Worm (Caenorhabditis elegans): ENCODE data around the gene sqst-2.
A peak's percentile ranks its signal among the peaks of the same experiment; 100 is the strongest.

The sqst-2 gene

ce11 chrIV:7324913-7325312, 3.9 kb downstream of the sqst-2 start:
- no peak for TF ChIP-seq lin-13 (GFP tag; optimal IDR thresholded peaks at IDR 0.05)
- TF ChIP-seq C16A3.4 (tag; optimal IDR thresholded peaks at IDR 0.05): no peak
- no peak for TF ChIP-seq unc-130 (tag; optimal IDR thresholded peaks at IDR 0.05)
- TF ChIP-seq lir-3 (tag; optimal IDR thresholded peaks at IDR 0.05; ENCODE audit: poor library complexity): no peak
- TF ChIP-seq nhr-20 (tag; optimal IDR thresholded peaks at IDR 0.05): no peak
- TF ChIP-seq lin-14 (GFP tag; optimal IDR thresholded peaks at IDR 0.05): no peak
- no peak for TF ChIP-seq fkh-4 (tag; optimal IDR thresholded peaks at IDR 0.05; ENCODE audit: borderline replicate concordance)
- TF ChIP-seq vab-15 (tag; optimal IDR thresholded peaks at IDR 0.05): no peak
- TF ChIP-seq nhr-76 (tag; optimal IDR thresholded peaks at IDR 0.05): no peak
- no peak for TF ChIP-seq ets-5 (GFP tag; IDR thresholded peaks at IDR 0.05)
- TF ChIP-seq unc-62 (GFP tag; optimal IDR thresholded peaks at IDR 0.05): no peak
- no peak for TF ChIP-seq nhr-90 (tag; optimal IDR thresholded peaks at IDR 0.05; ENCODE audit: poor library complexity)

DNA sequence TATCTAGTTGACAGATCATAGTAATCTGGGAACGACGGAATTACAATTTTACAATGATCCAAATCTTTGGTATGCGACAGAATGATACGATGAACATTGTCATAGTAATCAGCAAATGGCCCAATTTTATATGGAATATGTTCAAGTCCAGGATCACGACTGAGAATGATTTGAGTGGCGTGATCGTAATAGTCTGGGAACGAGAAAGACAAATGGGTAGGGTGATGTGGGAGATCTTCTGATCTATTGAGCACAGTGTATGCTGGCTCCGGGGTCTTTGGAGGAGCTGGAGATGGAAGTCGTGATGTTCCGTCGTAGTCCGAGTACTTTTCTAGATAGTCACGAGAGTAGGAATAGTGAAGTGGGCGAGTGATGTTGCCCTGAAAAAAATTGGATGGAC, 4.9 kb downstream of the sqst-2 start:
- TF ChIP-seq lin-39 (tag; optimal IDR thresholded peaks at IDR 0.05): no peak
- no peak for TF ChIP-seq efl-1 (optimal IDR thresholded peaks at IDR 0.05)
- peak in 1 of 2 experiments; percentile 54 for TF ChIP-seq efl-1 (GFP tag; optimal IDR thresholded peaks at IDR 0.05 in 1 of 2)

ce11 chrIV:7320688-7321087, 8.1 kb downstream of the sqst-2 start:
- TF ChIP-seq lin-39 (tag; optimal IDR thresholded peaks at IDR 0.05): no peak
- no peak for TF ChIP-seq ceh-63 (GFP tag; optimal IDR thresholded peaks at IDR 0.05)
- no peak for TF ChIP-seq efl-1 (optimal IDR thresholded peaks at IDR 0.05)
- peak in 1 of 2 experiments; percentile 22 for TF ChIP-seq efl-1 (GFP tag; optimal IDR thresholded peaks at IDR 0.05 in 1 of 2)
- no peak for TF ChIP-seq mdl-1 (tag; optimal IDR thresholded peaks at IDR 0.05)
- TF ChIP-seq unc-62 (GFP tag; optimal IDR thresholded peaks at IDR 0.05): no peak
- no peak for TF ChIP-seq hlh-17 (GFP tag; optimal IDR thresholded peaks at IDR 0.05; ENCODE audit: borderline replicate concordance)
- TF ChIP-seq ces-1 (GFP tag; optimal IDR thresholded peaks at IDR 0.05): no peak
- no peak for TF ChIP-seq nhr-237 (tag; optimal IDR thresholded peaks at IDR 0.05)

ce11 chrIV:7319931-7320435, 8.8 kb downstream of the sqst-2 start:
- TF ChIP-seq rnt-1 (tag; optimal IDR thresholded peaks at IDR 0.05): peak; percentile 67
- TF ChIP-seq sup-37 (GFP tag; optimal IDR thresholded peaks at IDR 0.05): peak; percentile 68
- TF ChIP-seq nhr-77 (tag; optimal IDR thresholded peaks at IDR 0.05): peak; percentile 72
- TF ChIP-seq xbp-1 (tag; optimal IDR thresholded peaks at IDR 0.05): peak; percentile 74
- peak in 1 of 2 experiments; percentile 91 for TF ChIP-seq mdl-1 (tag; optimal IDR thresholded peaks at IDR 0.05)
- no peak for TF ChIP-seq C04F5.9 (tag; optimal IDR thresholded peaks at IDR 0.05)
- TF ChIP-seq ceh-8 (GFP tag; optimal IDR thresholded peaks at IDR 0.05): peak; percentile 50
- no peak for TF ChIP-seq nhr-84 (tag; optimal IDR thresholded peaks at IDR 0.05)
- TF ChIP-seq dsc-1 (tag; optimal IDR thresholded peaks at IDR 0.05): peak; percentile 88
- peak; percentile 95 for TF ChIP-seq nhr-71 (tag; optimal IDR thresholded peaks at IDR 0.05)
- peak; percentile 29 for TF ChIP-seq lin-13 (GFP tag; optimal IDR thresholded peaks at IDR 0.05)
- peak; percentile 90 for TF ChIP-seq nhr-85 (tag)
- peak; percentile 26 for TF ChIP-seq lir-3 (tag; optimal IDR thresholded peaks at IDR 0.05; ENCODE audit: poor library complexity)
- peak; percentile 88 for TF ChIP-seq fkh-8 (tag; optimal IDR thresholded peaks at IDR 0.05)
- TF ChIP-seq lin-14 (GFP tag; optimal IDR thresholded peaks at IDR 0.05): peak; percentile 100
- no peak for TF ChIP-seq alr-1 (tag; optimal IDR thresholded peaks at IDR 0.05; ENCODE audit: borderline replicate concordance)
- TF ChIP-seq blmp-1 (tag; optimal IDR thresholded peaks at IDR 0.05): peak; percentile 82
- peak; percentile 16 for TF ChIP-seq mef-2 (tag; optimal IDR thresholded peaks at IDR 0.05)
- peak; percentile 69 for TF ChIP-seq unc-130 (tag; optimal IDR thresholded peaks at IDR 0.05)
- peak; percentile 86 for TF ChIP-seq nhr-20 (tag; optimal IDR thresholded peaks at IDR 0.05)
- TF ChIP-seq lin-35 (GFP tag; optimal IDR thresholded peaks at IDR 0.05): peak; percentile 48 to 59
- no peak for TF ChIP-seq hlh-17 (GFP tag; optimal IDR thresholded peaks at IDR 0.05; ENCODE audit: borderline replicate concordance)
- TF ChIP-seq ceh-90 (tag; optimal IDR thresholded peaks at IDR 0.05): no peak
- no peak for TF ChIP-seq C34B4.2 (tag; optimal IDR thresholded peaks at IDR 0.05)
- peak in 2 of 3 experiments; percentile 50 to 60 for TF ChIP-seq dpl-1 (GFP tag; optimal IDR thresholded peaks at IDR 0.05)
- no peak for TF ChIP-seq pax-3 (tag; optimal IDR thresholded peaks at IDR 0.05)
- TF ChIP-seq vab-15 (tag; optimal IDR thresholded peaks at IDR 0.05): no peak
- TF ChIP-seq F16B12.6 (tag; optimal IDR thresholded peaks at IDR 0.05): no peak
- no peak for TF ChIP-seq efl-3 (GFP tag; optimal IDR thresholded peaks at IDR 0.05)
- TF ChIP-seq fkh-10 (GFP tag; optimal IDR thresholded peaks at IDR 0.05): peak; percentile 49
- TF ChIP-seq isw-1 (GFP tag; IDR thresholded peaks at IDR 0.05): peak; percentile 66
- peak in 2 of 6 experiments; percentile 30 to 61 for TF ChIP-seq elt-3 (tag; optimal IDR thresholded peaks at IDR 0.05)
- peak; percentile 92 for TF ChIP-seq snu-23 (GFP tag; optimal IDR thresholded peaks at IDR 0.05)

Data from whole organism, L1 larva.